Worm (Caenorhabditis elegans): ENCODE results near the gene nhr-40.

nhr-40 gene

DNA sequence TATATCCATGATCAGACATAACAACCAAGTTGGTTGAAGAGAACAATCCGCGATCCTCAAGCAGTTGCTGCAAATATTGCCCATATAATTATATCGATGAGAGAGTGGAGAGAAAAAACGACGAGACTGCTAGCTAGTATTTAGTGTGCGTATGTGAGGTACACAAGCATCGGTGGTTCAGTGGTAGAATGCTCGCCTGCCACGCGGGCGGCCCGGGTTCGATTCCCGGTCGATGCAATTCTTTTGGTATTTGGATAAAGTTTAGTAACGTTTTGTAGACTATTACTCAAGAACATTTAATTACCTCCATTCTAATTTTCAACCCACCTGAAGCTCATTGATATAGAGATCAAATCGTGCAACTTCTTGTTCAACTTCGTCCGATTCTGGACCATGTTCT, 19.3 kb downstream of the nhr-40 start (continued):
- TF ChIP-seq pat-9 (tag; optimal IDR thresholded peaks at IDR 0.05) (peak; percentile 80), npax-4 (tag; optimal IDR thresholded peaks at IDR 0.05) (no peak), pha-4 (tag; optimal IDR thresholded peaks at IDR 0.05) (no peak), sox-2 (GFP tag; IDR thresholded peaks at IDR 0.05) (peak; percentile 52; the same call in 1 of the 2 replicates), ceh-48 (tag; optimal IDR thresholded peaks at IDR 0.05) (peak; percentile 52), pros-1 (tag; optimal IDR thresholded peaks at IDR 0.05) (peak; percentile 18), pax-1 (tag; optimal IDR thresholded peaks at IDR 0.05) (no peak), hlh-30 (tag; optimal IDR thresholded peaks at IDR 0.05; ENCODE audit: insufficient read depth) (peak; percentile 20), ceh-9 (tag; optimal IDR thresholded peaks at IDR 0.05) (no peak), eyg-1 (tag; optimal IDR thresholded peaks at IDR 0.05) (peak; percentile 48), ref-2 (tag; optimal IDR thresholded peaks at IDR 0.05) (peak; percentile 64), ztf-16 (tag; optimal IDR thresholded peaks at IDR 0.05) (peak; percentile 71), ama-1 (optimal IDR thresholded peaks at IDR 0.05) (no peak), ets-4 (tag; optimal IDR thresholded peaks at IDR 0.05) (no peak), che-1 (tag; optimal IDR thresholded peaks at IDR 0.05) (peak; percentile 75), tbx-7 (tag; optimal IDR thresholded peaks at IDR 0.05) (peak; percentile 12), dve-1 (tag; optimal IDR thresholded peaks at IDR 0.05) (peak; percentile 49)

DNA sequence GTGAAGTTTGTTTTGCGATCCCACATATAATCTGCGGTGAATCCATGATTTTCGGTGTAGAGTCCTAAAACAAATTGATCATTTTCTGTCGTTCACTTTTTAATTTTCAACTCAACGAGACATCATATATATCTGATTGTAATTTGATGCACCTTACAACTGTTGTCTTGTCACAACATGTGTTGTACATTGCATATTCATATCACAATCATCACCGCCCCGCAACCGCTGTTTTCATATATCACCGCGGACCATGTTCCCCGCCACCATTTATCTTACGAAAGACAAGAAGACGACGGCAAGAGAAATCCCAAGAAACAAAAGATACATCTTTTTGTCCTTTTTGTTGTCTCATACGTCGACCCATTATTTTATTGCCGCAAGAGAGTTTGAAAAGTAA, 20.4 kb downstream of the nhr-40 start:
- TF ChIP-seq che-1 (tag; optimal IDR thresholded peaks at IDR 0.05): no peak
- TF ChIP-seq hlh-13 (GFP tag; optimal IDR thresholded peaks at IDR 0.05): no peak
- TF ChIP-seq unc-55 (GFP tag; optimal IDR thresholded peaks at IDR 0.05): peak; percentile 78

DNA sequence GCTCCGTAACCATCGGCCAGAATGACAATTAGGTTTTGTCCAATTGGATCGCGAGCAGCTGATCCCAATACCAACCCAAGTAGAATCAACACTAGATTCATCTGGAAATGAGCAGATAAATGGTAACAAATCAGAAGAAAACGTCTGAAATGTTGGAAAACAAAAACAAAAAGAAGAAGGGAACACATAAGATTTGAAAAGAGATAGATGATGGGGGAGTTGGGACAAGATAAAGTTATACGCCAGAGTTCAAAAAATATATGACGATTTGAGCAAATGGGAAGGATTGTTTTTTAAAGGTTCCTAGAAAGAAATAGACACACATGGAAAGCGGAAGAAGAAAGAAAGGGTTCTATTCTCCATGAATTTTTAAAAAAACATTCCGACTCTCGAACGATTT, 21.8 kb downstream of the nhr-40 start, which contains the start of gene T03G6.3:
Gene T03G6.3 (minus strand): TSS at position 101 of the 400 bp plus-strand sequence.
- TF ChIP-seq ttx-3 (tag; optimal IDR thresholded peaks at IDR 0.05) (no peak), zip-5 (tag; optimal IDR thresholded peaks at IDR 0.05) (no peak), madf-2 (tag; optimal IDR thresholded peaks at IDR 0.05) (no peak), nfya-1 (tag; optimal IDR thresholded peaks at IDR 0.05) (no peak), pros-1 (tag; optimal IDR thresholded peaks at IDR 0.05) (no peak), sox-4 (tag; optimal IDR thresholded peaks at IDR 0.05) (no peak), odd-2 (tag; optimal IDR thresholded peaks at IDR 0.05) (no peak), unc-55 (GFP tag; optimal IDR thresholded peaks at IDR 0.05) (no peak), hlh-8 (tag; optimal IDR thresholded peaks at IDR 0.05) (no peak), hlh-30 (tag; optimal IDR thresholded peaks at IDR 0.05; ENCODE audit: insufficient read depth) (no peak), ceh-31 (tag; optimal IDR thresholded peaks at IDR 0.05) (no peak), Y22D7AL.16 (tag; optimal IDR thresholded peaks at IDR 0.05) (no peak)

DNA sequence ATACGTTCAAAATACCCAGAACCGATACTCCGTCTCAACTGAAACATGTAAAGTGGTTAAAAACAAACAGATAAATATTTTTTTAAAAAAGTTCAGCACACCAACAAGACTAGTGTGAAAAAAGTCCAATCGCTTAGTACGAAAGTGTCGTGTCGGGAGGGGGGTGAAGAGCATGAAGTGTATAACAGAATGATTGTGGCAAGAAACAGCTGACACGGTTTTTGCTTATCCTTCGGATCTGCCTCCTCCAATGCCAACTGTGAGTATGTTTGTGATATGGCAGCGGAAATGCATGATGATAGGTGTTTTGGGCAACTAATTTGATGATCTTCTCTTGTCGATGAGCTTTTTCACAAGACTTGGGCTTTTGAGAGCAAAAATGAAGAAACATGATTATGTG, 26.5 kb downstream of the nhr-40 start:
- TF ChIP-seq ceh-22 (tag; optimal IDR thresholded peaks at IDR 0.05) (no peak), ceh-18 (tag; optimal IDR thresholded peaks at IDR 0.05) (peak; percentile 39)

DNA sequence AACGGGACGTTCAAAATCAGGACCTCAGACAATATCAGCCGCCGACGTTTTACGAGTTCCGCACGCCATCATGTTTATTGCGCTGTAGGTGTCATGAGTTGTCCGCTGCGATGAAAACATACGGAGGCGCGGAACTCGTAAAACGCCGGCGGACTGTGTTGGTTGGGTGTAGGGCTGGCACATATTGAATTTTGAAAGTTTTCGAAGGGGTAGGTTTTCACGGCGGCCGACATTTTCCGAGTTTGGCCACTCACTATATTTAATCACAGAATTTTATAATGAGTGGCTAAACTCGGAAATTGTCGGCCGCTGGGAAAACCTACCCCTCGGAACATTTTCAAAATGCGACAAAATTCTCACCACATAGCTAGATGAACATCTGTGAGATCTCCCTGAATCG, 32.4 kb downstream of the nhr-40 start:
- TF ChIP-seq gmeb-2 (tag; optimal IDR thresholded peaks at IDR 0.05) (no peak), nhr-11 (tag; optimal IDR thresholded peaks at IDR 0.05) (no peak), ceh-19 (GFP tag; optimal IDR thresholded peaks at IDR 0.05) (no peak), hlh-6 (tag; optimal IDR thresholded peaks at IDR 0.05) (no peak)

DNA sequence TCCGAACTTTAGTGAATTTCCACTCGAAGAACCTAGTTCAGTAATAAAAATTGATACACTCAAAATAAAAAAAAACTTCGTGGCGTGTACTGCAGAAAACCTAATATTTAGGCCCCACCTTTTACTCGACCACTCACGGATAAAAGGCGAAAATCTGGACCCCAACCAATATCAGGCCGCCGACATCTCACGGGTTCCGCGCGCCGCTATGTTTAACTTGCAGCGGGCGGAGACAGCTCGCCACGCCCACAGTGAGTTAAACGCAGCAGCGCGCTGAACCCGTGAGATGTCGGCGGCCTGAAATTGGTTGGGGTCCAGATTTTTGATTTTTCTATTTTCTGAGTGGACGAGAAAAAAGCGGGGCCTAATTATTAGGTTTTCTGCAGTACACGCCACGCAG, 39.1 kb downstream of the nhr-40 start:
- TF ChIP-seq che-1 (tag; optimal IDR thresholded peaks at IDR 0.05) (no peak), ztf-16 (tag; optimal IDR thresholded peaks at IDR 0.05) (no peak), pag-3 (tag; optimal IDR thresholded peaks at IDR 0.05; ENCODE audit: borderline replicate concordance) (no peak), tbx-2 (tag; optimal IDR thresholded peaks at IDR 0.05) (no peak), unc-3 (GFP tag; conservative IDR thresholded peaks at IDR 0.05) (no peak), unc-3 (tag; optimal IDR thresholded peaks at IDR 0.05) (no peak), nfya-1 (tag; optimal IDR thresholded peaks at IDR 0.05) (no peak), pros-1 (tag; optimal IDR thresholded peaks at IDR 0.05) (no peak), T23F11.4 (GFP tag; optimal IDR thresholded peaks at IDR 0.05) (no peak), hlh-30 (tag; optimal IDR thresholded peaks at IDR 0.05; ENCODE audit: insufficient read depth) (no peak), ceh-9 (tag; optimal IDR thresholded peaks at IDR 0.05) (no peak), unc-42 (tag; optimal IDR thresholded peaks at IDR 0.05) (no peak), ceh-34 (tag; optimal IDR thresholded peaks at IDR 0.05) (no peak), ref-2 (tag; optimal IDR thresholded peaks at IDR 0.05) (no peak), npax-4 (tag; optimal IDR thresholded peaks at IDR 0.05) (no peak), dve-1 (tag; optimal IDR thresholded peaks at IDR 0.05) (no peak)

All from whole organism, late embryonic.